Worm (Caenorhabditis elegans): ENCODE results near the gene F15G9.6.
A peak's percentile ranks its signal among the peaks of the same experiment; 100 is the strongest.

Gene F15G9.6

DNA sequence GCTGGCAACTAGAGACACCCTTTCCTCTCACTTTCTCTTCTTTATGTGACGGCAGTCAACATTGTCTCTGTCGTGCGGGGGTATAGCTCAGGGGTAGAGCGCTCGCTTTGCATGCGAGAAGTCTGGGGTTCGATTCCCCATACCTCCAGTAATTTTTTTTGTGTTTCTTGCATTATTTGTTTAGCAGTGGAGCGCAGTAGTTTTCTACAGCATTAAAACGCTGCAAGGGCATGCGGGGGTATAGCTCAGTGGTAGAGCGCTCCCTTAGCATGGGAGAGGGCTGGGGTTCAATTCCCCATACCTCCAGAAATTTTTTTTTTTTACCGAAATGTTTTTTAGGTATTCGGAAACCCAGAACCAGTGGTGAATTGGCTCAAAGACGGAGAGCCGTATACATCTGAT is 34.0 kb downstream of the F15G9.6 start (continued):
- TF ChIP-seq hpl-2 (GFP tag; optimal IDR thresholded peaks at IDR 0.05) (peak; percentile 79), mep-1 (tag; optimal IDR thresholded peaks at IDR 0.05) (peak; percentile 92), lin-13 (GFP tag; optimal IDR thresholded peaks at IDR 0.05) (peak; percentile 60), snu-23 (GFP tag; optimal IDR thresholded peaks at IDR 0.05) (peak; percentile 94), lin-14 (GFP tag; optimal IDR thresholded peaks at IDR 0.05) (peak; percentile 89), mdl-1 (tag; optimal IDR thresholded peaks at IDR 0.05) (peak in 1 of 2 experiments; percentile 77), C04F5.9 (tag; optimal IDR thresholded peaks at IDR 0.05) (peak; percentile 54), skn-1 (tag; optimal IDR thresholded peaks at IDR 0.05) (peak; percentile 72), grh-1 (GFP tag; IDR thresholded peaks at IDR 0.05) (peak; percentile 72), efl-1 (optimal IDR thresholded peaks at IDR 0.05) (peak in 1 of 2 experiments; percentile 35), efl-1 (GFP tag; optimal IDR thresholded peaks at IDR 0.05 in 1 of 2) (peak; percentile 29 to 90), ztf-4 (tag; optimal IDR thresholded peaks at IDR 0.05) (peak; percentile 79), fos-1 (tag; optimal IDR thresholded peaks at IDR 0.05) (peak; percentile 83), egl-27 (tag; optimal IDR thresholded peaks at IDR 0.05) (peak in 1 of 2 experiments; percentile 25), zip-4 (GFP tag; optimal IDR thresholded peaks at IDR 0.05) (peak; percentile 60), nhr-85 (tag) (peak; percentile 95), rnt-1 (tag; optimal IDR thresholded peaks at IDR 0.05) (peak; percentile 72), pax-3 (tag; optimal IDR thresholded peaks at IDR 0.05) (peak; percentile 75), sox-4 (tag; optimal IDR thresholded peaks at IDR 0.05) (peak; percentile 74), nhr-76 (tag; optimal IDR thresholded peaks at IDR 0.05) (peak; percentile 66), C16A3.4 (tag; optimal IDR thresholded peaks at IDR 0.05) (peak; percentile 84), tbx-2 (tag; optimal IDR thresholded peaks at IDR 0.05) (peak; percentile 84), mef-2 (tag; optimal IDR thresholded peaks at IDR 0.05) (peak; percentile 6), elt-3 (tag; optimal IDR thresholded peaks at IDR 0.05) (peak in 3 of 6 experiments; percentile 8 to 75 (median 35)), isw-1 (GFP tag; IDR thresholded peaks at IDR 0.05) (peak; percentile 59), unc-130 (tag; optimal IDR thresholded peaks at IDR 0.05) (peak; percentile 50), nhr-237 (tag; optimal IDR thresholded peaks at IDR 0.05) (peak; percentile 16), snpc-4 (tag; optimal IDR thresholded peaks at IDR 0.05) (peak; percentile 68), nhr-19 (GFP tag; conservative IDR thresholded peaks at IDR 0.05) (peak; percentile 87)

DNA sequence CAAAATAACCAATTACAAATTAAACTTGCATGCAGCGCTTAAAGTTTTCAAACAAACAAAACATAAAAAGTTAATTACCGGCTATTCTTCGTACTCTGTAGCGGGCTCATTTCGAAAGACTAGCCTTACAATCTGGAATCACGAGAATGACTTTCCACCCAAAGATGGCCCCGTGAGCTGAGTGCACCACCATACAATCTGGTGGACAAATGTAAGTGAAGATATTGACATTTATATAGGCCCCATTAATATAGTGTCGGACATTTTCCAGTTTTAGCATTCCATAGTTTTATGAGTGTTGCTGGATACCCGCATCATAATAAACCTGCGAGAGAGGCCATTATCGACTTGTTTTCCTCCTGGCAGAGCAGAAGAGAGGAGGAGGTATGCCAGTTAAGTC is 45.0 kb downstream of the F15G9.6 start:
- TF ChIP-seq nhr-77 (tag; optimal IDR thresholded peaks at IDR 0.05), result no peak
- TF ChIP-seq hpl-2 (GFP tag; optimal IDR thresholded peaks at IDR 0.05), result no peak
- TF ChIP-seq sptf-1 (tag; optimal IDR thresholded peaks at IDR 0.05), result no peak
- TF ChIP-seq nhr-47 (tag; optimal IDR thresholded peaks at IDR 0.05), result no peak

DNA sequence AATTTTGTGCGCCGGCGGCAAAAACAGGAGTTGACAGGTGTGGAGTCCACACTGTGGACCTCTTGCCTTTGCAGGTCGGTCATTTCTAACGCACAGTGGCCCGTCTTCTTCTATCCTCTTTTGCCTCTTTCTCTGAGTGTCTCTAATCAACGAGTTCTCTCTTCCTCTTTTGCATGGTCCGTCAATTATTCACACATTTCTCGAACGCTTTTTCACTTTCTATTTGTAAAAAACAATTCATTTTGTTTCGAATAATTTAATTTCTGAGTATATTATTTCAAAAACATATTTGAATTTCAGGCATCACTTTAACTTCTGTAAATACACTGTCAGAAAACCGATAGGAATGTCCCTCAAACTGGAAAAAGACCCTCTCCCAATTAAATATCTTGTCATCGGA is 47.4 kb downstream of the F15G9.6 start, which contains the start of gene T09B9.1:
TSS of gene T09B9.1 (plus strand) at position 301 of the 400 bp plus-strand sequence.
- TF ChIP-seq aly-2 (tag; optimal IDR thresholded peaks at IDR 0.05), result no peak
- TF ChIP-seq hlh-17 (GFP tag; optimal IDR thresholded peaks at IDR 0.05; ENCODE audit: borderline replicate concordance), result no peak
- TF ChIP-seq grh-1 (GFP tag; IDR thresholded peaks at IDR 0.05), result no peak
- TF ChIP-seq ceh-90 (tag; optimal IDR thresholded peaks at IDR 0.05), result no peak
- no peak for TF ChIP-seq pag-3 (tag; optimal IDR thresholded peaks at IDR 0.05; ENCODE audit: borderline replicate concordance, insufficient read depth)
- no peak for TF ChIP-seq nhr-85 (tag)
- no peak for TF ChIP-seq snu-23 (GFP tag; optimal IDR thresholded peaks at IDR 0.05)
- no peak for TF ChIP-seq pqm-1 (tag; optimal IDR thresholded peaks at IDR 0.05)
- no peak for TF ChIP-seq mab-9 (GFP tag; IDR thresholded peaks at IDR 0.05)
- no peak for TF ChIP-seq mdl-1 (tag; optimal IDR thresholded peaks at IDR 0.05)
- TF ChIP-seq C34B4.2 (tag; optimal IDR thresholded peaks at IDR 0.05), result no peak

DNA sequence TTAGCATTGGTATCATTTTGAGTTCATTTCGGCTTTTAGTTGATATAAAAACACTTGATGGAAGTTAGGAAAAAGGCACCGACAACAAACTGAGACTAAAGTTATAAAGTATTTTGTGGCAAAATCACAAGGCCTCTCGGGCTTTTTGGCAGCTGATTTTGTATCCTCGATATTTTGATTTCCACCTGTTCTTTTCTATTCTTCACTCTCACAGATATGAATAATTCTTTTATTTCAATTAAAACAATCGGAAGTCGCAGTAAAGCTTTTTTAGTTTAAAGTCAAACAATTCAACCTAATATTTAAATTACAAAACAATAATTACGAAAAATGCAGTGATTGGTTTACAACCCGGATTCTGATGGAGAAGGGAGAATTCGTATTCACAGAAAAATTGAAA is 51.7 kb downstream of the F15G9.6 start, which contains the start of gene T09B9.3:
TSS of gene T09B9.3 (minus strand) at position 101 of the 400 bp plus-strand sequence.
- TF ChIP-seq nhr-77 (tag; optimal IDR thresholded peaks at IDR 0.05), result no peak
- TF ChIP-seq jun-1 (tag; optimal IDR thresholded peaks at IDR 0.05), result no peak
- no peak for TF ChIP-seq lir-3 (tag; optimal IDR thresholded peaks at IDR 0.05; ENCODE audit: poor library complexity)
- no peak for TF ChIP-seq nhr-85 (tag)
- no peak for TF ChIP-seq pqm-1 (tag; optimal IDR thresholded peaks at IDR 0.05)
- no peak for TF ChIP-seq mef-2 (tag; optimal IDR thresholded peaks at IDR 0.05)
- TF ChIP-seq Y116A8C.19 (tag; optimal IDR thresholded peaks at IDR 0.05; ENCODE audit: borderline replicate concordance), result no peak
- TF ChIP-seq zag-1 (tag; optimal IDR thresholded peaks at IDR 0.05), result no peak
- TF ChIP-seq F16B12.6 (tag; optimal IDR thresholded peaks at IDR 0.05), result no peak
- no peak for TF ChIP-seq nhr-11 (tag; optimal IDR thresholded peaks at IDR 0.05)
- TF ChIP-seq mep-1 (tag; optimal IDR thresholded peaks at IDR 0.05), result no peak
- TF ChIP-seq tlp-1 (tag; optimal IDR thresholded peaks at IDR 0.05), result no peak
- TF ChIP-seq nhr-84 (tag; optimal IDR thresholded peaks at IDR 0.05), result no peak

Data from whole organism, L1 larva.